Comparison of ENCODE assay signal across 1 fruit fly cellular context in genomic region chr3R:8846154-8846648, dm6.
A peak's percentile ranks its signal among the peaks of the same experiment; 100 is the strongest.
TF ChIP-seq lines count a peak whose summit lies in the region.

No protein-coding gene starts in this region.

TF ChIP-seq in whole organism, embryonic, 481 proteins besides CTCF, POLR2A, EP300 and RAD21 (continued from another document and continues in another):
- TF ChIP-seq CG5180 (GFP tag; optimal IDR thresholded peaks at IDR 0.05; lab: Kevin White, UChicago), result peak; percentile 48
- TF ChIP-seq CG12769 (tag; optimal IDR thresholded peaks at IDR 0.05; lab: Kevin White, UChicago), result peak; percentile 82
- 0 out of 4 replicates have a peak, but pooled peaks have one; percentile 26 for TF ChIP-seq Dll (GFP tag; IDR thresholded peaks at IDR 0.05; lab: Robert Waterston, UW; ENCODE audit: partially characterized antibody)
- peak; percentile 77 for TF ChIP-seq CG8924 (tag; optimal IDR thresholded peaks at IDR 0.05; lab: Kevin White, UChicago)
- peak; percentile 62 for TF ChIP-seq ewg (GFP tag; optimal IDR thresholded peaks at IDR 0.05; lab: Kevin White, UChicago)
- peak; percentile 10 for TF ChIP-seq trh (GFP tag; optimal IDR thresholded peaks at IDR 0.05; lab: Kevin White, UChicago)
- TF ChIP-seq gce (GFP tag; IDR thresholded peaks at IDR 0.05; lab: Robert Waterston, UW), result peak; percentile 41; the same call in 2 of the 3 replicates
- no peak for TF ChIP-seq TFAM (GFP tag; optimal IDR thresholded peaks at IDR 0.05; lab: Kevin White, UChicago)
- TF ChIP-seq Ets65A (GFP tag; lab: Kevin White, UChicago), result no peak
- TF ChIP-seq toy (GFP tag; IDR thresholded peaks at IDR 0.05; lab: Robert Waterston, UW), result peak; percentile 28; the same call in 1 of the 2 replicates
- TF ChIP-seq CG8388 (GFP tag; optimal IDR thresholded peaks at IDR 0.05; lab: Kevin White, UChicago), result peak; percentile 15
- no peak for TF ChIP-seq exex (tag; optimal IDR thresholded peaks at IDR 0.05; lab: Kevin White, UChicago)
- TF ChIP-seq Sox102F (GFP tag; optimal IDR thresholded peaks at IDR 0.05; lab: Kevin White, UChicago), result peak; percentile 0
- TF ChIP-seq gfzf (GFP tag; optimal IDR thresholded peaks at IDR 0.05; lab: Kevin White, UChicago), result no peak
- TF ChIP-seq Blimp-1 (GFP tag; optimal IDR thresholded peaks at IDR 0.05; lab: Kevin White, UChicago), result peak; percentile 55
- no peak for TF ChIP-seq gem (tag; optimal IDR thresholded peaks at IDR 0.05; lab: Kevin White, UChicago)
- peak; percentile 60 for TF ChIP-seq ATbp (GFP tag; optimal IDR thresholded peaks at IDR 0.05; lab: Kevin White, UChicago)
- no peak; the same call in 2 of the 3 replicates for TF ChIP-seq B-H1 (GFP tag; IDR thresholded peaks at IDR 0.05; lab: Robert Waterston, UW)
- no peak for TF ChIP-seq inv (GFP tag; IDR thresholded peaks at IDR 0.05; lab: Robert Waterston, UW; ENCODE audit: partially characterized antibody)
- no peak for TF ChIP-seq Dad (GFP tag; optimal IDR thresholded peaks at IDR 0.05; lab: Kevin White, UChicago)
- TF ChIP-seq CG1647 (GFP tag; optimal IDR thresholded peaks at IDR 0.05; lab: Kevin White, UChicago), result peak; percentile 41
- no peak for TF ChIP-seq CG17612 (GFP tag; IDR thresholded peaks at IDR 0.05; lab: Robert Waterston, UW)
- TF ChIP-seq stc (GFP tag; IDR thresholded peaks at IDR 0.05; lab: Robert Waterston, UW), result peak; percentile 49; the same call in 1 of the 2 replicates
- TF ChIP-seq CG18011 (GFP tag; optimal IDR thresholded peaks at IDR 0.05; lab: Kevin White, UChicago), result peak; percentile 53
- TF ChIP-seq org-1 (GFP tag; optimal IDR thresholded peaks at IDR 0.05; lab: Kevin White, UChicago), result peak; percentile 53
- TF ChIP-seq C15 (GFP tag; IDR thresholded peaks at IDR 0.05; lab: Robert Waterston, UW), result no peak
- no peak for TF ChIP-seq prd (optimal IDR thresholded peaks at IDR 0.05; lab: Kevin White, UChicago)
- peak; percentile 46; the same call in 2 of the 3 replicates for TF ChIP-seq prd (GFP tag; IDR thresholded peaks at IDR 0.05; lab: Robert Waterston, UW)
- TF ChIP-seq Max (GFP tag; optimal IDR thresholded peaks at IDR 0.05; lab: Kevin White, UChicago), result peak; percentile 8
- no peak; the same call in 2 of the 3 replicates for TF ChIP-seq CG3726 (GFP tag; IDR thresholded peaks at IDR 0.05; lab: Robert Waterston, UW)
- peak; percentile 76 for TF ChIP-seq CG13296 (GFP tag; optimal IDR thresholded peaks at IDR 0.05; lab: Kevin White, UChicago)
- TF ChIP-seq pzg (GFP tag; optimal IDR thresholded peaks at IDR 0.05; lab: Kevin White, UChicago), result peak; percentile 13
- TF ChIP-seq aop (GFP tag; IDR thresholded peaks at IDR 0.05; lab: Robert Waterston, UW), result 0 out of 2 replicates have a peak, but pooled peaks have one; percentile 43
- no peak for TF ChIP-seq Neu2 (GFP tag; optimal IDR thresholded peaks at IDR 0.05; lab: Kevin White, UChicago; ENCODE audit: borderline replicate concordance)
- TF ChIP-seq CG7271 (tag; optimal IDR thresholded peaks at IDR 0.05; lab: Kevin White, UChicago), result peak; percentile 63
- no peak for TF ChIP-seq peb (GFP tag; IDR thresholded peaks at IDR 0.05; lab: Robert Waterston, UW)
- TF ChIP-seq Atf3 (GFP tag; optimal IDR thresholded peaks at IDR 0.05; lab: Kevin White, UChicago), result no peak
- peak; percentile 28 for TF ChIP-seq CG12391 (tag; optimal IDR thresholded peaks at IDR 0.05; lab: Kevin White, UChicago)
- no peak for TF ChIP-seq CG7963 (GFP tag; IDR thresholded peaks at IDR 0.05; lab: Robert Waterston, UW; ENCODE audit: partially characterized antibody)
- TF ChIP-seq CG10979 (tag; optimal IDR thresholded peaks at IDR 0.05; lab: Kevin White, UChicago), result peak; percentile 36
- TF ChIP-seq bigmax (GFP tag; optimal IDR thresholded peaks at IDR 0.05; lab: Kevin White, UChicago), result no peak
- peak; percentile 24 for TF ChIP-seq CG1792 (GFP tag; optimal IDR thresholded peaks at IDR 0.05; lab: Kevin White, UChicago)
- no peak for TF ChIP-seq Aef1 (GFP tag; IDR thresholded peaks at IDR 0.05; lab: Robert Waterston, UW)
- peak; percentile 42 for TF ChIP-seq Kr (GFP tag; optimal IDR thresholded peaks at IDR 0.05; lab: Kevin White, UChicago)
- no peak for TF ChIP-seq wor (GFP tag; IDR thresholded peaks at IDR 0.05; lab: Robert Waterston, UW)
- TF ChIP-seq esg (GFP tag; conservative IDR thresholded peaks at IDR 0.05; lab: Robert Waterston, UW), result no peak
- TF ChIP-seq jing (GFP tag; optimal IDR thresholded peaks at IDR 0.05; lab: Kevin White, UChicago), result no peak
- no peak for TF ChIP-seq CG14965 (GFP tag; optimal IDR thresholded peaks at IDR 0.05; lab: Kevin White, UChicago; ENCODE audit: borderline replicate concordance)
- no peak for TF ChIP-seq fd3F (GFP tag; optimal IDR thresholded peaks at IDR 0.05; lab: Kevin White, UChicago)
- TF ChIP-seq CG32772 (GFP tag; IDR thresholded peaks at IDR 0.05; lab: Robert Waterston, UW), result no peak
- TF ChIP-seq sens (GFP tag; lab: Kevin White, UChicago), result peak; percentile 90
- no peak for TF ChIP-seq pita (GFP tag; optimal IDR thresholded peaks at IDR 0.05; lab: Kevin White, UChicago)
- peak; percentile 46 for TF ChIP-seq slbo (GFP tag; IDR thresholded peaks at IDR 0.05; lab: Robert Waterston, UW)
- peak in 1 of 2 experiments; percentile 0 for TF ChIP-seq Hr78 (GFP tag; optimal IDR thresholded peaks at IDR 0.05; lab: Kevin White, UChicago)
- TF ChIP-seq CG17829 (tag; optimal IDR thresholded peaks at IDR 0.05; lab: Kevin White, UChicago), result peak; percentile 65
- TF ChIP-seq CG5245 (GFP tag; optimal IDR thresholded peaks at IDR 0.05; lab: Kevin White, UChicago), result peak; percentile 24
- TF ChIP-seq zfh2 (GFP tag; optimal IDR thresholded peaks at IDR 0.05; lab: Kevin White, UChicago), result no peak
- TF ChIP-seq ham (GFP tag; IDR thresholded peaks at IDR 0.05; lab: Robert Waterston, UW), result no peak
- peak; percentile 34 for TF ChIP-seq disco-r (GFP tag; optimal IDR thresholded peaks at IDR 0.05; lab: Kevin White, UChicago)
- no peak for TF ChIP-seq Mad (GFP tag; optimal IDR thresholded peaks at IDR 0.05; lab: Kevin White, UChicago)
- TF ChIP-seq NC2β (GFP tag; optimal IDR thresholded peaks at IDR 0.05; lab: Kevin White, UChicago), result peak; percentile 65
- TF ChIP-seq CG12299 (tag; optimal IDR thresholded peaks at IDR 0.05; lab: Kevin White, UChicago), result peak; percentile 85
- peak; percentile 58 for TF ChIP-seq nau (GFP tag; optimal IDR thresholded peaks at IDR 0.05; lab: Kevin White, UChicago)
- TF ChIP-seq Fer2 (tag; optimal IDR thresholded peaks at IDR 0.05; lab: Kevin White, UChicago), result no peak
- no peak for TF ChIP-seq CG3847 (GFP tag; IDR thresholded peaks at IDR 0.05; lab: Robert Waterston, UW)
- TF ChIP-seq CG4854 (GFP tag; optimal IDR thresholded peaks at IDR 0.05; lab: Kevin White, UChicago), result peak; percentile 34
- peak; percentile 76 for TF ChIP-seq grn (GFP tag; optimal IDR thresholded peaks at IDR 0.05; lab: Kevin White, UChicago)
- peak; percentile 42; the same call in 1 of the 2 replicates for TF ChIP-seq unc-4 (GFP tag; IDR thresholded peaks at IDR 0.05; lab: Robert Waterston, UW; ENCODE audit: partially characterized antibody)
- TF ChIP-seq her (GFP tag; optimal IDR thresholded peaks at IDR 0.05; lab: Kevin White, UChicago), result peak; percentile 76
- peak; percentile 80 for TF ChIP-seq CG34376 (GFP tag; optimal IDR thresholded peaks at IDR 0.05; lab: Kevin White, UChicago)
- peak; percentile 32 for TF ChIP-seq jumu (GFP tag; optimal IDR thresholded peaks at IDR 0.05; lab: Kevin White, UChicago)
- peak; percentile 71 for TF ChIP-seq Bgb (GFP tag; IDR thresholded peaks at IDR 0.05; lab: Robert Waterston, UW; ENCODE audit: partially characterized antibody)
- no peak for TF ChIP-seq Doc3 (GFP tag; IDR thresholded peaks at IDR 0.05; lab: Robert Waterston, UW; ENCODE audit: partially characterized antibody)
- no peak for TF ChIP-seq CG11456 (GFP tag; IDR thresholded peaks at IDR 0.05; lab: Robert Waterston, UW)
- TF ChIP-seq lmd (GFP tag; IDR thresholded peaks at IDR 0.05; lab: Robert Waterston, UW), result no peak
- no peak for TF ChIP-seq CG4424 (GFP tag; optimal IDR thresholded peaks at IDR 0.05; lab: Kevin White, UChicago)
- peak; percentile 23 for TF ChIP-seq CG10267 (tag; optimal IDR thresholded peaks at IDR 0.05; lab: Kevin White, UChicago)
- TF ChIP-seq CG13775 (GFP tag; optimal IDR thresholded peaks at IDR 0.05; lab: Kevin White, UChicago), result peak; percentile 8
- TF ChIP-seq Antp (GFP tag; optimal IDR thresholded peaks at IDR 0.05; lab: Kevin White, UChicago), result peak; percentile 20
- TF ChIP-seq CG6254 (GFP tag; optimal IDR thresholded peaks at IDR 0.05; lab: Kevin White, UChicago), result peak; percentile 38
- TF ChIP-seq Nf-YB (GFP tag; optimal IDR thresholded peaks at IDR 0.05; lab: Kevin White, UChicago), result peak; percentile 65
- peak; percentile 22 for TF ChIP-seq CG18619 (GFP tag; optimal IDR thresholded peaks at IDR 0.05; lab: Kevin White, UChicago)
- TF ChIP-seq CG2202 (tag; optimal IDR thresholded peaks at IDR 0.05; lab: Kevin White, UChicago), result peak; percentile 17
- no peak for TF ChIP-seq cad (GFP tag; optimal IDR thresholded peaks at IDR 0.05; lab: Kevin White, UChicago)
- TF ChIP-seq CG17328 (GFP tag; IDR thresholded peaks at IDR 0.05; lab: Robert Waterston, UW), result peak; percentile 64
- TF ChIP-seq CG4360 (GFP tag; IDR thresholded peaks at IDR 0.05; lab: Robert Waterston, UW), result 0 out of 2 replicates have a peak, but pooled peaks have one; percentile 43
- TF ChIP-seq CG13123 (GFP tag; optimal IDR thresholded peaks at IDR 0.05; lab: Kevin White, UChicago), result no peak
- no peak for TF ChIP-seq CG6654 (GFP tag; optimal IDR thresholded peaks at IDR 0.05; lab: Kevin White, UChicago)
- TF ChIP-seq Xbp1 (GFP tag; optimal IDR thresholded peaks at IDR 0.05; lab: Kevin White, UChicago), result peak; percentile 16
- peak; percentile 98 for TF ChIP-seq cg (GFP tag; optimal IDR thresholded peaks at IDR 0.05; lab: Kevin White, UChicago)
- TF ChIP-seq ken (GFP tag; IDR thresholded peaks at IDR 0.05; lab: Robert Waterston, UW), result no peak
- TF ChIP-seq CG9609 (GFP tag; optimal IDR thresholded peaks at IDR 0.05; lab: Kevin White, UChicago), result no peak
- no peak for TF ChIP-seq Ets97D (GFP tag; optimal IDR thresholded peaks at IDR 0.05; lab: Kevin White, UChicago)
- TF ChIP-seq Elba2 (GFP tag; optimal IDR thresholded peaks at IDR 0.05; lab: Kevin White, UChicago), result peak; percentile 13
- peak; percentile 54 for TF ChIP-seq gro (GFP tag; optimal IDR thresholded peaks at IDR 0.05; lab: Kevin White, UChicago)
- TF ChIP-seq mld (GFP tag; IDR thresholded peaks at IDR 0.05; lab: Robert Waterston, UW; ENCODE audit: partially characterized antibody), result peak; percentile 22; the same call in 1 of the 3 replicates
- TF ChIP-seq klu (GFP tag; IDR thresholded peaks at IDR 0.05; lab: Robert Waterston, UW), result no peak
- peak; percentile 75; the same call in 2 of the 3 replicates for TF ChIP-seq z (GFP tag; IDR thresholded peaks at IDR 0.05; lab: Robert Waterston, UW)
- no peak for TF ChIP-seq CG1602 (GFP tag; optimal IDR thresholded peaks at IDR 0.05; lab: Kevin White, UChicago)
- no peak for TF ChIP-seq CG4617 (GFP tag; optimal IDR thresholded peaks at IDR 0.05; lab: Kevin White, UChicago; ENCODE audit: borderline replicate concordance)
- no peak for TF ChIP-seq CG12104 (GFP tag; optimal IDR thresholded peaks at IDR 0.05; lab: Kevin White, UChicago)
- TF ChIP-seq maf-S (GFP tag; optimal IDR thresholded peaks at IDR 0.05; lab: Kevin White, UChicago), result peak; percentile 59
- TF ChIP-seq h (optimal IDR thresholded peaks at IDR 0.05; lab: Kevin White, UChicago), result no peak
- no peak for TF ChIP-seq nerfin-2 (GFP tag; IDR thresholded peaks at IDR 0.05; lab: Robert Waterston, UW; ENCODE audit: partially characterized antibody)
- no peak for TF ChIP-seq sens-2 (GFP tag; IDR thresholded peaks at IDR 0.05; lab: Robert Waterston, UW)
- TF ChIP-seq HLH3B (GFP tag; IDR thresholded peaks at IDR 0.05; lab: Robert Waterston, UW), result peak; percentile 57; the same call in 1 of the 2 replicates
- TF ChIP-seq CHES-1-like (GFP tag; optimal IDR thresholded peaks at IDR 0.05; lab: Kevin White, UChicago), result peak; percentile 76
- TF ChIP-seq lilli (GFP tag; optimal IDR thresholded peaks at IDR 0.05; lab: Kevin White, UChicago), result peak; percentile 37
- peak; percentile 20; the same call in 1 of the 3 replicates for TF ChIP-seq CG17361 (GFP tag; IDR thresholded peaks at IDR 0.05; lab: Robert Waterston, UW)
- no peak for TF ChIP-seq phol (tag; optimal IDR thresholded peaks at IDR 0.05; lab: Kevin White, UChicago)
- peak; percentile 66; the same call in 2 of the 3 replicates for TF ChIP-seq CG6791 (GFP tag; IDR thresholded peaks at IDR 0.05; lab: Robert Waterston, UW; ENCODE audit: partially characterized antibody)
- TF ChIP-seq BEAF-32 (GFP tag; optimal IDR thresholded peaks at IDR 0.05; lab: Kevin White, UChicago), result no peak
- TF ChIP-seq lbe (GFP tag; optimal IDR thresholded peaks at IDR 0.05; lab: Kevin White, UChicago), result peak; percentile 23
- TF ChIP-seq rib (GFP tag; IDR thresholded peaks at IDR 0.05; lab: Robert Waterston, UW), result peak; percentile 50
- TF ChIP-seq tup (GFP tag; optimal IDR thresholded peaks at IDR 0.05; lab: Kevin White, UChicago), result no peak
- peak; percentile 34 for TF ChIP-seq CG12236 (GFP tag; optimal IDR thresholded peaks at IDR 0.05; lab: Kevin White, UChicago)
- no peak for TF ChIP-seq Hmx (GFP tag; optimal IDR thresholded peaks at IDR 0.05; lab: Kevin White, UChicago)
- TF ChIP-seq CG13424 (tag; optimal IDR thresholded peaks at IDR 0.05; lab: Kevin White, UChicago), result peak; percentile 35
- TF ChIP-seq kni (GFP tag; optimal IDR thresholded peaks at IDR 0.05; lab: Kevin White, UChicago), result peak; percentile 94
- no peak for TF ChIP-seq CG16815 (GFP tag; optimal IDR thresholded peaks at IDR 0.05; lab: Kevin White, UChicago)
- peak in 1 of 3 experiments; percentile 88 for TF ChIP-seq Stat92E (GFP tag; optimal IDR thresholded peaks at IDR 0.05; lab: Kevin White, UChicago)
- TF ChIP-seq ab (GFP tag; optimal IDR thresholded peaks at IDR 0.05; lab: Kevin White, UChicago), result no peak
- TF ChIP-seq CG1024 (GFP tag; IDR thresholded peaks at IDR 0.05; lab: Robert Waterston, UW), result 0 out of 2 replicates have a peak, but pooled peaks have one; percentile 19
- peak; percentile 31 for TF ChIP-seq MESR4 (GFP tag; optimal IDR thresholded peaks at IDR 0.05; lab: Kevin White, UChicago)
- no peak for TF ChIP-seq tx (GFP tag; optimal IDR thresholded peaks at IDR 0.05; lab: Kevin White, UChicago)
- no peak for TF ChIP-seq Oli (tag; optimal IDR thresholded peaks at IDR 0.05; lab: Kevin White, UChicago)
- TF ChIP-seq Med (GFP tag; lab: Kevin White, UChicago), result peak; percentile 94
- TF ChIP-seq ems (GFP tag; optimal IDR thresholded peaks at IDR 0.05; lab: Kevin White, UChicago), result peak; percentile 22
- no peak for TF ChIP-seq cas (GFP tag; IDR thresholded peaks at IDR 0.05; lab: Robert Waterston, UW)
- peak; percentile 66; the same call in 1 of the 3 replicates for TF ChIP-seq CG34422 (GFP tag; IDR thresholded peaks at IDR 0.05; lab: Robert Waterston, UW)
